Worm (Caenorhabditis elegans) whole organism, L4 larva: ENCODE results near the gene crp-1.
A peak's percentile ranks its signal among the peaks of the same experiment; 100 is the strongest.

Experiments used
- ZK337.2 ChIP-seq: fragments of 200-800 bp; sonication (Bioruptor generic); IDR thresholded peaks from 2 replicates; pipeline ENCODE4 v1.3.6; 2022; ENCODE audit warnings: missing genetic modification reagents, missing genetic modification characterization, missing compliant biosample characterization
- aha-1 ChIP-seq: fragments of 150-350 bp; peaks from one replicate; lab custom pipeline; 2014; ENCODE audit warnings: missing biosample characterization, missing genetic modification characterization
- ctbp-1 ChIP-seq: fragments of 200-800 bp; sonication (Bioruptor generic); IDR thresholded peaks from 2 replicates; pipeline ENCODE4 v1.3.6; 2022; ENCODE audit warnings: missing genetic modification reagents, missing genetic modification characterization, missing compliant biosample characterization
- daf-8 ChIP-seq: fragments of 200-800 bp; sonication (Bioruptor generic); IDR thresholded peaks from 2 replicates; pipeline ENCODE4 v1.3.6; 2022; ENCODE audit warnings: missing genetic modification characterization, missing compliant biosample characterization
- dmd-9 ChIP-seq: fragments of 200-800 bp; sonication (Bioruptor generic); IDR thresholded peaks from 2 replicates; pipeline ENCODE4 v1.3.6; 2022; ENCODE audit warnings: missing genetic modification reagents, missing genetic modification characterization, missing compliant biosample characterization
- lin-13 ChIP-seq: fragments of 150-350 bp; optimal IDR thresholded peaks from 2 replicates; lab custom pipeline; 2014; ENCODE audit warnings: missing biosample characterization, missing genetic modification reagents, missing genetic modification characterization
- nhr-28 ChIP-seq: fragments of 150-350 bp; optimal IDR thresholded peaks from 2 replicates; lab custom pipeline; 2014; ENCODE audit warnings: missing biosample characterization, missing genetic modification characterization
- nhr-48 ChIP-seq: sonication (generic microtip); optimal IDR thresholded peaks from 2 replicates; lab custom pipeline; 2016; ENCODE audit warnings: mild to moderate bottlenecking, missing genetic modification characterization, missing compliant biosample characterization
- pha-4 ChIP-seq, 2 experiments: fragments of 150-350 bp in 1 of 2; fragments of 200-800 bp in 1 of 2; sonication (Bioruptor generic) in 1 of 2; IDR thresholded peaks in 1 of 2; optimal IDR thresholded peaks in 1 of 2; 2 replicates each; pipeline versions ENCODE4 v1.3.6 to Lab custom; 2014 to 2022; ENCODE audit warnings: missing genetic modification characterization in 2 of 2, missing genetic modification reagents in 2 of 2, missing biosample characterization in 1 of 2, missing compliant biosample characterization in 1 of 2
- unc-130 ChIP-seq: sonication (generic microtip); optimal IDR thresholded peaks from 2 replicates; lab custom pipeline; 2016; ENCODE audit warnings: missing genetic modification reagents, missing genetic modification characterization, missing compliant biosample characterization
- ztf-11 ChIP-seq: fragments of 150-350 bp; optimal IDR thresholded peaks from 2 replicates; lab custom pipeline; 2014; ENCODE audit warnings: missing biosample characterization, missing genetic modification characterization

The crp-1 gene

DNA sequence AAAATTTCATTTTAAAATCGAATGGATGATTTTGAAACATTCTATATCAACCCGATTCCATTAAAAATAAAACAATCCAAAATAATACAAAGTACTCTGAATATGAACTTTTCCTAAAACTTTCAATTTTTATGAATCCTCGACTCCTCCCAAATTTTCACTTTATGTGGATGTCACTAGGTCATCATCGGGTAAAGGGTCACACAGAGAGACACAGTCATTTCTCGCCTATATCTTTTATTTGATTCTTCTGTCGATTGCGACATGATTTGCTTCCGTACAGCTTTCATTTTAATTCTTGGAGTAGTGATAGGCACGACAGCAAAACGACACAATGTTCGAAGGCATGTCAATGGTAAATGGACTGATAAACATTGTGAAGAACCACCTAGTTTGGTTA lies 50.1 kb downstream of the crp-1 start, which contains the start of gene F25D1.3:
Gene F25D1.3, plus strand, starts transcription at position 225 of the 400 bp plus-strand sequence.
- no peak for TF ChIP-seq ZK337.2 (GFP tag; lab: Robert Waterston, UW)
- TF ChIP-seq unc-130: no peak
- no peak for TF ChIP-seq lin-13 (GFP tag; lab: Kevin White, UChicago)
- TF ChIP-seq nhr-48: no peak
- TF ChIP-seq ctbp-1 (GFP tag; lab: Robert Waterston, UW): no peak
- TF ChIP-seq pha-4 (GFP tag; IDR thresholded peaks at IDR 0.05; lab: Robert Waterston, UW): no peak
- no peak for TF ChIP-seq pha-4 (tag; optimal IDR thresholded peaks at IDR 0.05; lab: Kevin White, UChicago)
- no peak for TF ChIP-seq daf-8 (GFP tag; lab: Robert Waterston, UW)
- no peak for TF ChIP-seq ztf-11 (tag; lab: Kevin White, UChicago)

DNA sequence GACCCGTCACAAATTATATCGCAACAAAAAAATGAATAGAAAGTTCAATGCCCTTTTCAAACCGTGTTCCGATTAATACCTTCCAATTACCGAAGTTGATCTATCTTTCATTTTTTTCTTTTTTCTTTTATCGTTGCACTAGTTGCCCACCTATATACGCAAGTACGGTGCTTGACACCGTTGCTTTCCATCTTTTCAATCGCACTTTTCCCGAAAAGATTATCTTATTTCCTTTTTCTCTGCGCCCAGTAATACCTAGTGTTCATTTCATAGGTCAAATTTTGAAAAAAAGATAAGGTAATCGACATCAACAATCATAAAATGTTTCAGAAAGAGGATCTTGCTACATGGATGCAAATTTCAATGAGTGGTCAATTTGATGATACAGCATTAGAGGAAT lies 51.2 kb downstream of the crp-1 start:
- TF ChIP-seq dmd-9: no peak
- peak; percentile 31 for TF ChIP-seq nhr-28
- peak; percentile 90 for TF ChIP-seq aha-1 (tag; lab: Kevin White, UChicago)
